Fruit fly (Drosophila melanogaster) S2 (cell line): ENCODE data around the gene Utx.

Source experiments
- CG8478 ChIP-seq: fragments of >200 bp; optimal IDR thresholded peaks from 2 replicates; lab custom pipeline; 2018
- CTCF ChIP-seq, 2 experiments: fragments of >200 bp; optimal IDR thresholded peaks; 2 replicates each; lab custom pipeline; 2018

- TF ChIP-seq CG8478 (no peak), CTCF (optimal IDR thresholded peaks at IDR 0.05; lab: Kevin White, UChicago) (no peak)
These were observed 47.1 kb downstream of the Utx start, which contains the start of gene ova for dm6 chr2L:10231510-10231909.
